Fruit fly (Drosophila melanogaster) whole organism, wandering third instar larva: ENCODE results near the gene Ccdc85.

ENCODE experiments used
- Abd-B ChIP-seq: fragments of >200 bp; optimal IDR thresholded peaks from 2 replicates; lab custom pipeline; 2017; ENCODE audit warnings: missing biosample characterization, missing genetic modification characterization
- CG32264 ChIP-seq: fragments of 200-800 bp; sonication (Bioruptor generic); optimal IDR thresholded peaks from 2 replicates; lab custom pipeline; 2016; ENCODE audit warnings: missing biosample characterization, missing genetic modification characterization
- CG9705 ChIP-seq: fragments of 200-800 bp; sonication (Bioruptor generic); optimal IDR thresholded peaks from 2 replicates; lab custom pipeline; 2018; ENCODE audit warnings: missing biosample characterization, mild to moderate bottlenecking, missing genetic modification characterization
- CrebA ChIP-seq: fragments of 200-800 bp; sonication (Bioruptor generic); optimal IDR thresholded peaks from 2 replicates; lab custom pipeline; 2016; ENCODE audit warnings: missing biosample characterization, mild to moderate bottlenecking, missing genetic modification characterization, borderline replicate concordance
- Dfd ChIP-seq: fragments of >200 bp; optimal IDR thresholded peaks from 2 replicates; lab custom pipeline; 2017; ENCODE audit warnings: missing biosample characterization, missing genetic modification characterization
- Dif ChIP-seq: fragments of 200-275, 200-300 bp; sonication (Bioruptor generic); optimal IDR thresholded peaks from 2 replicates; lab custom pipeline; 2018; ENCODE audit warnings: missing biosample characterization, missing genetic modification characterization; ENCODE audit not compliant: partially characterized antibody
- GATAd ChIP-seq: sonication (Bioruptor generic); optimal IDR thresholded peaks from 2 replicates; lab custom pipeline; 2016; ENCODE audit warnings: missing biosample characterization, missing genetic modification characterization
- HLH106 ChIP-seq: fragments of 200-800 bp; optimal IDR thresholded peaks from 3 replicates; lab custom pipeline; 2019; ENCODE audit warnings: missing biosample characterization, mild to moderate bottlenecking, missing genetic modification characterization, moderate library complexity
- Hnf4 ChIP-seq: fragments of 200-800 bp; sonication (Bioruptor generic); optimal IDR thresholded peaks from 2 replicates; lab custom pipeline; 2016; ENCODE audit warnings: missing biosample characterization, mild to moderate bottlenecking, missing genetic modification characterization
- Hr78 ChIP-seq: fragments of >200 bp; optimal IDR thresholded peaks from 2 replicates; lab custom pipeline; 2017; ENCODE audit warnings: missing biosample characterization, missing genetic modification characterization
- Hr83 ChIP-seq: fragments of 200-300 bp; sonication (Bioruptor generic); optimal IDR thresholded peaks from 2 replicates; lab custom pipeline; 2016; ENCODE audit warnings: missing biosample characterization, mild to moderate bottlenecking, missing genetic modification characterization, moderate library complexity; ENCODE audit not compliant: poor library complexity, severe bottlenecking
- Jra ChIP-seq: sonication (Bioruptor generic); optimal IDR thresholded peaks from 2 replicates; lab custom pipeline; 2016; ENCODE audit warnings: missing biosample characterization, missing genetic modification characterization
- Mio ChIP-seq: sonication (Bioruptor generic); optimal IDR thresholded peaks from 2 replicates; lab custom pipeline; 2016; ENCODE audit warnings: missing biosample characterization, missing genetic modification characterization
- Myc ChIP-seq: fragments of >200 bp; optimal IDR thresholded peaks from 2 replicates; lab custom pipeline; 2017
- N ChIP-seq: fragments of >200 bp; optimal IDR thresholded peaks from 2 replicates; lab custom pipeline; 2018; ENCODE audit warnings: missing biosample characterization, missing external identifiers, missing genetic modification characterization
- OdsH ChIP-seq: fragments of 200-800 bp; sonication (Bioruptor generic); optimal IDR thresholded peaks from 2 replicates; lab custom pipeline; 2016; ENCODE audit warnings: missing biosample characterization, mild to moderate bottlenecking, missing genetic modification characterization
- Rel ChIP-seq, 2 experiments: fragments of 200-800 bp; sonication (Bioruptor generic) in 1 of 2; optimal IDR thresholded peaks; 2 replicates in 1 of 2; 3 replicates in 1 of 2; lab custom pipeline; 2016 to 2019; ENCODE audit warnings: mild to moderate bottlenecking in 2 of 2, missing biosample characterization in 2 of 2, missing genetic modification characterization in 2 of 2, moderate library complexity in 1 of 2
- Sp1 ChIP-seq: fragments of 200-800 bp; sonication (Bioruptor generic); optimal IDR thresholded peaks from 3 replicates; lab custom pipeline; 2019; ENCODE audit warnings: missing biosample characterization, mild to moderate bottlenecking, missing genetic modification characterization, moderate library complexity
- Vsx2 ChIP-seq: fragments of 200-300, 225-300 bp; sonication (Bioruptor generic); optimal IDR thresholded peaks from 2 replicates; lab custom pipeline; 2018; ENCODE audit warnings: missing biosample characterization, missing genetic modification characterization; ENCODE audit not compliant: partially characterized antibody
- brk ChIP-seq: fragments of 200-800 bp; sonication (Bioruptor generic); optimal IDR thresholded peaks from 2 replicates; lab custom pipeline; 2016; ENCODE audit warnings: missing biosample characterization, mild to moderate bottlenecking, missing genetic modification characterization
- dl ChIP-seq, 2 experiments: fragments of 175-275, 200-275 bp in 1 of 2; fragments of 200-275 bp in 1 of 2; sonication (Bioruptor generic); optimal IDR thresholded peaks; lab custom pipeline; 2018; ENCODE audit warnings: mild to moderate bottlenecking in 2 of 2, missing biosample characterization in 2 of 2, missing genetic modification characterization in 2 of 2, moderate library complexity in 2 of 2; ENCODE audit not compliant: partially characterized antibody in 2 of 2, insufficient read depth in 1 of 2
- dmrt93B ChIP-seq: fragments of 200-800 bp; sonication (Bioruptor generic); optimal IDR thresholded peaks from 2 replicates; lab custom pipeline; 2018; ENCODE audit warnings: missing biosample characterization, mild to moderate bottlenecking, missing genetic modification characterization
- dsf ChIP-seq: sonication (Bioruptor generic); optimal IDR thresholded peaks from 2 replicates; lab custom pipeline; 2016; ENCODE audit warnings: missing biosample characterization, missing genetic modification characterization, borderline replicate concordance
- ey ChIP-seq: fragments of 200-800 bp; sonication (Bioruptor generic); optimal IDR thresholded peaks from 2 replicates; lab custom pipeline; 2016; ENCODE audit warnings: missing biosample characterization, missing genetic modification characterization
- foxo ChIP-seq, 2 experiments: fragments of 200-800 bp; sonication (Bioruptor generic); optimal IDR thresholded peaks; 2 replicates in 1 of 2; 3 replicates in 1 of 2; lab custom pipeline; 2016 to 2017; ENCODE audit warnings: missing biosample characterization in 2 of 2, missing genetic modification characterization in 2 of 2
- fru ChIP-seq: fragments of 200-800 bp; sonication (Bioruptor generic); optimal IDR thresholded peaks from 3 replicates; lab custom pipeline; 2016; ENCODE audit warnings: missing biosample characterization, mild to moderate bottlenecking, missing genetic modification characterization
- h ChIP-seq: fragments of 200-800 bp; sonication (Bioruptor generic); optimal IDR thresholded peaks from 3 replicates; lab custom pipeline; 2016; ENCODE audit warnings: missing biosample characterization, mild to moderate bottlenecking, missing genetic modification characterization
- jim ChIP-seq: fragments of 175-275, 200-325 bp; sonication (Bioruptor generic); optimal IDR thresholded peaks from 2 replicates; lab custom pipeline; 2016; ENCODE audit warnings: missing biosample characterization, mild to moderate bottlenecking, missing genetic modification characterization
- lola ChIP-seq: fragments of >200 bp; optimal IDR thresholded peaks from 2 replicates; lab custom pipeline; 2017; ENCODE audit warnings: missing biosample characterization, missing genetic modification characterization
- pan ChIP-seq: fragments of >200 bp; optimal IDR thresholded peaks from 2 replicates; lab custom pipeline; 2017
- psq ChIP-seq: fragments of 200-800 bp; sonication (Bioruptor generic); optimal IDR thresholded peaks from 3 replicates; lab custom pipeline; 2017; ENCODE audit warnings: missing biosample characterization, mild to moderate bottlenecking, missing genetic modification characterization, moderate library complexity
- rgr ChIP-seq: fragments of 200-800 bp; sonication (Bioruptor generic); optimal IDR thresholded peaks from 3 replicates; lab custom pipeline; 2016; ENCODE audit warnings: missing biosample characterization, mild to moderate bottlenecking, missing genetic modification characterization
- sage ChIP-seq: fragments of 200-800 bp; sonication (Bioruptor generic); optimal IDR thresholded peaks from 2 replicates; lab custom pipeline; 2016; ENCODE audit warnings: missing biosample characterization, mild to moderate bottlenecking, missing genetic modification characterization
- sv ChIP-seq: fragments of 200-800 bp; sonication (Bioruptor generic); optimal IDR thresholded peaks from 3 replicates; lab custom pipeline; 2016; ENCODE audit warnings: missing biosample characterization, missing genetic modification characterization
- tai ChIP-seq: sonication (Bioruptor generic); optimal IDR thresholded peaks from 2 replicates; lab custom pipeline; 2016; ENCODE audit warnings: missing biosample characterization, missing genetic modification characterization
- usp ChIP-seq: fragments of >200 bp; optimal IDR thresholded peaks from 2 replicates; lab custom pipeline; 2017; ENCODE audit warnings: missing biosample characterization, missing genetic modification characterization
- woc ChIP-seq: sonication (Bioruptor generic); optimal IDR thresholded peaks from 2 replicates; lab custom pipeline; 2016; ENCODE audit warnings: missing biosample characterization, mild to moderate bottlenecking, missing genetic modification characterization

Ccdc85 gene

DNA sequence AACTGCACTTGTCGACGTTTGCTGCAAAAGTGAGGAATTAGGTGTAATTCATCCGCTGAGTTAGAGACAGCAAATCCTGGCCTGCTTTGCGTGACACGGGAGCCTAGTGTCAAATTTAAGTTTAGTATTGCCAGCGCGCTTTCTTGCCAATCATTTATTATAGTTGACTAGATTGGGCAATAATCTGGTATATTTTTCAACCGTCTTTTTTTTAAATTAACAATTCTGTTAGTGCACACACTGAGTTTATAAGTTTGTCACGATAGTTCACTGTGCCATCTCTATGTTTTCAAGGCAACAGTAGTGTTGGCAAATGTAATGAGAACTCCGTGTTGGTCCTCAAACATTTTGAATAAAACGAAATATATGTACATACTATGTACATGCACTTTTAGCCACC, 22.3 kb upstream of the Ccdc85 start, which contains the start of the genes CG9641 and CG3165:
CG9641 (minus strand) TSS at position 34 of the 400 bp plus-strand sequence.
CG3165 (plus strand) TSS at position 294 of the 400 bp plus-strand sequence.
- no peak for TF ChIP-seq N (GFP tag; lab: Kevin White, UChicago)
- no peak for TF ChIP-seq CG32264 (GFP tag; lab: Kevin White, UChicago)
- TF ChIP-seq foxo (GFP tag; optimal IDR thresholded peaks at IDR 0.05; lab: Kevin White, UChicago): peak in 1 of 2 experiments; percentile 93
- no peak for TF ChIP-seq dl (GFP tag; optimal IDR thresholded peaks at IDR 0.05; lab: Kevin White, UChicago; ENCODE audit: insufficient read depth in 1 of 2, partially characterized antibody in 2 of 2)
- no peak for TF ChIP-seq Jra (GFP tag; lab: Kevin White, UChicago)
- TF ChIP-seq HLH106 (tag; lab: Kevin White, UChicago): peak; percentile 90
- peak; percentile 79 for TF ChIP-seq psq
- TF ChIP-seq Rel (GFP tag; optimal IDR thresholded peaks at IDR 0.05; lab: Kevin White, UChicago): no peak
- peak; percentile 68 for TF ChIP-seq Rel (tag; optimal IDR thresholded peaks at IDR 0.05; lab: Kevin White, UChicago)
- TF ChIP-seq CG9705: peak; percentile 89
- peak; percentile 89 for TF ChIP-seq sv
- TF ChIP-seq Sp1 (GFP tag; lab: Kevin White, UChicago): peak; percentile 85
- TF ChIP-seq ey (GFP tag; lab: Kevin White, UChicago): peak; percentile 90
- TF ChIP-seq GATAd (GFP tag; lab: Kevin White, UChicago): peak; percentile 71
- TF ChIP-seq OdsH (GFP tag; lab: Kevin White, UChicago): peak; percentile 88
- TF ChIP-seq Hr83 (GFP tag; lab: Kevin White, UChicago): peak; percentile 87
- TF ChIP-seq, all 38 proteins: peak for 11

DNA sequence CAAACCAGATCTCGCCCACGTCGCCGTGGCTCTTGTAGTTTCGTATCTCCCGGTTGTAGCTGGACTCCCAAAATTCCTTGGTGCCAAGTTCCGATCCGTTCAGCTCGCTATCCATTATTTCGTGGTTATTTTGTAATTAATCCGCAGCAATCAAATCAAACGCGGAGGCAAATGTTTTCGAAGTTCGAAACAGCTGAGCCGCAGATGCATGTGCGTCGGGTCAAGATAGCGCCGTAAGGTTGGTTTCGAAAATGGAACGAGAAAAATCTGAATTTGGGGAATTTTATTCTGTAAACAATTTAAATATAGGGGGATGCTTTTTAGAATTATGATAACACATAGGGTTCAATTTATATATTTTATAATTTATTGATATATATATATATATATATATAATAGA, 20.0 kb upstream of the Ccdc85 start, which contains the start of gene CG9643:
CG9643 (minus strand) TSS at position 198 of the 400 bp plus-strand sequence.
- TF ChIP-seq CG9705: no peak
- TF ChIP-seq GATAd (GFP tag; lab: Kevin White, UChicago): no peak
- no peak for TF ChIP-seq Abd-B (GFP tag; lab: Kevin White, UChicago)
- no peak for TF ChIP-seq psq
- TF ChIP-seq Rel (GFP tag; optimal IDR thresholded peaks at IDR 0.05; lab: Kevin White, UChicago): no peak
- peak; percentile 100 for TF ChIP-seq Rel (tag; optimal IDR thresholded peaks at IDR 0.05; lab: Kevin White, UChicago)
- peak; percentile 84 for TF ChIP-seq Myc

dm6 chr2L:2986776-2987175, 12.3 kb upstream of the Ccdc85 start:
- TF ChIP-seq woc (no peak), Vsx2 (GFP tag; lab: Kevin White, UChicago) (no peak), foxo (GFP tag; optimal IDR thresholded peaks at IDR 0.05; lab: Kevin White, UChicago) (no peak), Rel (GFP tag; optimal IDR thresholded peaks at IDR 0.05; lab: Kevin White, UChicago) (no peak), Rel (tag; optimal IDR thresholded peaks at IDR 0.05; lab: Kevin White, UChicago) (no peak), N (GFP tag; lab: Kevin White, UChicago) (no peak), ey (GFP tag; lab: Kevin White, UChicago) (no peak)

dm6 chr2L:2987681-2988381, 11.3 kb upstream of the Ccdc85 start, which contains the start of the genes Chd1 and Bem46:
Gene Chd1 (minus strand): TSS chr2L:2987723.
Gene Bem46 (plus strand): TSS chr2L:2988116.
- TF ChIP-seq Myc (peak; percentile 73), psq (peak; percentile 84), CG32264 (GFP tag; lab: Kevin White, UChicago) (no peak), foxo (GFP tag; optimal IDR thresholded peaks at IDR 0.05; lab: Kevin White, UChicago) (peak in 1 of 2 experiments; percentile 91), Hnf4 (GFP tag; lab: Kevin White, UChicago) (no peak), N (GFP tag; lab: Kevin White, UChicago) (no peak), Sp1 (GFP tag; lab: Kevin White, UChicago) (peak; percentile 84), Rel (GFP tag; optimal IDR thresholded peaks at IDR 0.05; lab: Kevin White, UChicago) (no peak), Rel (tag; optimal IDR thresholded peaks at IDR 0.05; lab: Kevin White, UChicago) (peak; percentile 41), brk (GFP tag; lab: Kevin White, UChicago) (no peak), usp (no peak), Hr83 (GFP tag; lab: Kevin White, UChicago) (peak; percentile 34), dsf (no peak), sv (peak; percentile 80), Dif (no peak), Abd-B (GFP tag; lab: Kevin White, UChicago) (no peak), CG9705 (peak; percentile 79), ey (GFP tag; lab: Kevin White, UChicago) (peak; percentile 72), Mio (GFP tag; lab: Kevin White, UChicago) (no peak), jim (no peak), pan (no peak), CrebA (GFP tag; lab: Kevin White, UChicago) (no peak), rgr (GFP tag; lab: Kevin White, UChicago) (peak; percentile 84), fru (GFP tag; lab: Kevin White, UChicago) (no peak), HLH106 (tag; lab: Kevin White, UChicago) (peak; percentile 92), Vsx2 (GFP tag; lab: Kevin White, UChicago) (no peak), lola (GFP tag; lab: Kevin White, UChicago) (no peak), Dfd (GFP tag; lab: Kevin White, UChicago) (no peak), dl (GFP tag; optimal IDR thresholded peaks at IDR 0.05; lab: Kevin White, UChicago; ENCODE audit: insufficient read depth in 1 of 2, partially characterized antibody in 2 of 2) (no peak), dmrt93B (GFP tag; lab: Kevin White, UChicago) (no peak), h (GFP tag; lab: Kevin White, UChicago) (no peak), Hr78 (no peak), tai (GFP tag; lab: Kevin White, UChicago) (no peak), Jra (GFP tag; lab: Kevin White, UChicago) (no peak), OdsH (GFP tag; lab: Kevin White, UChicago) (peak; percentile 80), GATAd (GFP tag; lab: Kevin White, UChicago) (peak; percentile 56), sage (GFP tag; lab: Kevin White, UChicago) (no peak)
